Fruit fly (Drosophila melanogaster) Kc167 (cell line): Measurements from ENCODE around the gene hid.

Experiments used
- Myc ChIP-seq: fragments of >200 bp; optimal IDR thresholded peaks from 2 replicates; lab custom pipeline; 2017; ENCODE audit warnings: missing external identifiers
- Sin3A ChIP-seq: fragments of >200 bp; optimal IDR thresholded peaks from 2 replicates; lab custom pipeline; 2018; ENCODE audit warnings: missing external identifiers
- h ChIP-seq: fragments of >200 bp; optimal IDR thresholded peaks from 3 replicates; lab custom pipeline; 2018; ENCODE audit warnings: missing external identifiers
- insv ChIP-seq: fragments of >200 bp; optimal IDR thresholded peaks from 3 replicates; lab custom pipeline; 2018; ENCODE audit warnings: missing external identifiers
- psq ChIP-seq: fragments of >200 bp; optimal IDR thresholded peaks from 2 replicates; lab custom pipeline; 2017; ENCODE audit warnings: missing external identifiers
- ttk ChIP-seq: sonication (Bioruptor generic); optimal IDR thresholded peaks from 2 replicates; lab custom pipeline; 2017; ENCODE audit warnings: missing external identifiers

dm6 chr3L:18174833-18175232 lies 10.6 kb downstream of the hid start:
- TF ChIP-seq ttk (lab: Kevin White, UChicago) (no peak), psq (lab: Kevin White, UChicago) (no peak), h (lab: Kevin White, UChicago) (no peak), Sin3A (lab: Kevin White, UChicago) (no peak), insv (lab: Kevin White, UChicago) (no peak), Myc (lab: Kevin White, UChicago) (no peak)
